Worm (Caenorhabditis elegans): ENCODE data around the gene K02G10.15.

DNA sequence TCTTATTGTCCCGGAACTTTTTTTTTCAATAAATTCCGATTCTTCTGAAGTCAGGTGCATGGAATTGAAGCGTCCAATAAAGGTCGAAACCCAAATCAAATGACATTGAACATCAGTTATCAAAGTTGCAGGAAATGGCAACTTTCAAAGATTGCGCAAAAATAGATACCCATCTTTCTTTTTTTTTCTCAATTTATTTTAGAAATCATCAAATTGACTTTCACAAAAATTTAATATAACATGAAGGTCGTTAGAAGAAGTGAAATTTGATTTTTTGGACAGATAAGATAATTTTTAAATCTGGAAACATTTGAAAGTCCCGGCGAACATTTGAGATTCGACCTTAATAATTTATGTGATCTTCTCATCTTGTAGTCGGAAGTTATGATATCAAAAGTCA lies 23.1 kb upstream of the K02G10.15 start:
- no peak for TF ChIP-seq F52B5.7 (tag; optimal IDR thresholded peaks at IDR 0.05)
- no peak for TF ChIP-seq F57C9.4 (tag; optimal IDR thresholded peaks at IDR 0.05)
- no peak for TF ChIP-seq F49E8.2 (tag; optimal IDR thresholded peaks at IDR 0.05; ENCODE audit: insufficient read depth)
- no peak for TF ChIP-seq B0035.1 (tag; optimal IDR thresholded peaks at IDR 0.05)
- TF ChIP-seq tlf-1 (GFP tag; optimal IDR thresholded peaks at IDR 0.05): no peak
- TF ChIP-seq unc-62 (GFP tag; optimal IDR thresholded peaks at IDR 0.05): no peak
- no peak for TF ChIP-seq hrde-1 (tag; optimal IDR thresholded peaks at IDR 0.05; ENCODE audit: borderline replicate concordance)
- no peak for TF ChIP-seq nhr-90 (tag; optimal IDR thresholded peaks at IDR 0.05)
- TF ChIP-seq attf-3 (GFP tag; conservative IDR thresholded peaks at IDR 0.05): no peak
- no peak for TF ChIP-seq nfyb-1 (GFP tag; IDR thresholded peaks at IDR 0.05)
- TF ChIP-seq akir-1 (GFP tag; optimal IDR thresholded peaks at IDR 0.05): no peak
